Worm (Caenorhabditis elegans): ENCODE data around the gene cash-1.

- no peak for TF ChIP-seq elt-3 (tag; optimal IDR thresholded peaks at IDR 0.05)
- no peak for TF ChIP-seq aly-2 (tag; optimal IDR thresholded peaks at IDR 0.05)
- no peak for TF ChIP-seq egl-27 (tag; optimal IDR thresholded peaks at IDR 0.05)
- no peak for TF ChIP-seq pqm-1 (tag; optimal IDR thresholded peaks at IDR 0.05)
- no peak for TF ChIP-seq nfya-1 (tag; optimal IDR thresholded peaks at IDR 0.05; ENCODE audit: insufficient read depth)
- no peak for TF ChIP-seq snpc-4 (tag; optimal IDR thresholded peaks at IDR 0.05)
- TF ChIP-seq zag-1 (tag; optimal IDR thresholded peaks at IDR 0.05), result no peak
- no peak for TF ChIP-seq nhr-25 (tag; optimal IDR thresholded peaks at IDR 0.05)
- TF ChIP-seq fos-1 (tag; optimal IDR thresholded peaks at IDR 0.05), result no peak
- TF ChIP-seq nhr-11 (tag; optimal IDR thresholded peaks at IDR 0.05), result no peak
- TF ChIP-seq ama-1 (optimal IDR thresholded peaks at IDR 0.05), result no peak
Measured at ce11 chrV:10406313-10406712, 44.3 kb downstream of the cash-1 start, which contains the start of gene F15H10.7.

Data from whole organism, L3 larva.